Fruit fly (Drosophila melanogaster) whole organism, prepupa: ENCODE measurements around the gene Alp12.
A peak's percentile ranks its signal among the peaks of the same experiment; 100 is the strongest.

Source experiments
- CG10631 ChIP-seq: fragments of 200-800 bp; sonication (Bioruptor generic); optimal IDR thresholded peaks from 2 replicates; lab custom pipeline; 2016; ENCODE audit warnings: missing biosample characterization, missing genetic modification characterization
- CG11294 ChIP-seq: fragments of 200-800 bp; sonication (Bioruptor generic); IDR thresholded peaks from 2 replicates; pipeline ENCODE4 v1.3.6; 2022; ENCODE audit warnings: missing biosample characterization, missing genetic modification characterization
- CG11762 ChIP-seq: fragments of 200-800 bp; sonication (Bioruptor generic); optimal IDR thresholded peaks from 3 replicates; lab custom pipeline; 2016; ENCODE audit warnings: missing biosample characterization, missing genetic modification characterization; ENCODE audit not compliant: insufficient read depth
- CG11902 ChIP-seq: fragments of 200-800 bp; sonication (Bioruptor generic); optimal IDR thresholded peaks from 3 replicates; lab custom pipeline; 2016; ENCODE audit warnings: missing biosample characterization, missing genetic modification characterization
- CG15336 ChIP-seq: fragments of 200-800 bp; sonication (Bioruptor generic); IDR thresholded peaks from 2 replicates; pipeline ENCODE4 v1.3.6; 2022; ENCODE audit warnings: missing biosample characterization, missing genetic modification characterization
- CG1621 ChIP-seq: fragments of 200-800 bp; sonication (Bioruptor generic); optimal IDR thresholded peaks from 3 replicates; lab custom pipeline; 2018; ENCODE audit warnings: missing biosample characterization, mild to moderate bottlenecking, missing genetic modification characterization
- CG16779 ChIP-seq: fragments of 200-800 bp; sonication (Bioruptor generic); optimal IDR thresholded peaks from 3 replicates; lab custom pipeline; 2017; ENCODE audit warnings: missing biosample characterization, mild to moderate bottlenecking, missing genetic modification characterization
- CG3032 ChIP-seq: fragments of 200-800 bp; optimal IDR thresholded peaks from 2 replicates; lab custom pipeline; 2019; ENCODE audit warnings: missing biosample characterization, mild to moderate bottlenecking, missing genetic modification characterization, moderate library complexity
- CG31627 ChIP-seq: fragments of 200-800 bp; sonication (Bioruptor generic); optimal IDR thresholded peaks from 3 replicates; lab custom pipeline; 2016; ENCODE audit warnings: missing biosample characterization, missing genetic modification characterization
- CG32006 ChIP-seq: fragments of 200-800 bp; sonication (Bioruptor generic); optimal IDR thresholded peaks from 3 replicates; lab custom pipeline; 2017; ENCODE audit warnings: missing biosample characterization, mild to moderate bottlenecking, missing genetic modification characterization
- CG3919 ChIP-seq: fragments of 200-800 bp; sonication (Bioruptor generic); optimal IDR thresholded peaks from 3 replicates; lab custom pipeline; 2016; ENCODE audit warnings: missing biosample characterization, missing genetic modification characterization
- CG4318 ChIP-seq: fragments of 200-800 bp; sonication (Bioruptor generic); optimal IDR thresholded peaks from 3 replicates; lab custom pipeline; 2017; ENCODE audit warnings: missing biosample characterization, mild to moderate bottlenecking, missing genetic modification characterization
- CG6163 ChIP-seq: fragments of 200-800 bp; sonication (Bioruptor generic); IDR thresholded peaks from 3 replicates; pipeline ENCODE4 v1.3.6; 2022; ENCODE audit warnings: missing biosample characterization, missing genetic modification characterization
- CG6276 ChIP-seq: fragments of 200-800 bp; sonication (Bioruptor generic); optimal IDR thresholded peaks from 2 replicates; lab custom pipeline; 2017; ENCODE audit warnings: missing biosample characterization, mild to moderate bottlenecking, missing genetic modification characterization
- CG6854 ChIP-seq: fragments of 200-800 bp; sonication (Bioruptor generic); optimal IDR thresholded peaks from 2 replicates; lab custom pipeline; 2017; ENCODE audit warnings: missing biosample characterization, mild to moderate bottlenecking, missing genetic modification characterization
- CG7368 ChIP-seq: fragments of 200-800 bp; sonication (Bioruptor generic); optimal IDR thresholded peaks from 3 replicates; lab custom pipeline; 2016; ENCODE audit warnings: missing biosample characterization, missing genetic modification characterization
- CG8119 ChIP-seq: fragments of 200-800 bp; sonication (Bioruptor generic); IDR thresholded peaks from 3 replicates; pipeline ENCODE4 v1.3.6; 2022; ENCODE audit warnings: missing biosample characterization, missing genetic modification characterization
- CG8319 ChIP-seq: fragments of 200-800 bp; sonication (Bioruptor generic); optimal IDR thresholded peaks from 3 replicates; lab custom pipeline; 2016; ENCODE audit warnings: missing biosample characterization, missing genetic modification characterization
- CG9139 ChIP-seq: fragments of 200-800 bp; sonication (Bioruptor generic); optimal IDR thresholded peaks from 3 replicates; lab custom pipeline; 2017; ENCODE audit warnings: missing biosample characterization, mild to moderate bottlenecking, missing genetic modification characterization
- Eip75B ChIP-seq: fragments of 200-800 bp; sonication (Bioruptor generic); optimal IDR thresholded peaks from 3 replicates; lab custom pipeline; 2016; ENCODE audit warnings: missing biosample characterization, missing genetic modification characterization
- Eip78C ChIP-seq: fragments of 200-800 bp; sonication (Bioruptor generic); peaks from one replicate; lab custom pipeline; 2016; ENCODE audit warnings: missing biosample characterization, missing genetic modification characterization
- Eip93F ChIP-seq: fragments of 200-800 bp; sonication (Bioruptor generic); optimal IDR thresholded peaks from 2 replicates; lab custom pipeline; 2016; ENCODE audit warnings: missing biosample characterization, mild to moderate bottlenecking, missing genetic modification characterization
- Gug ChIP-seq: fragments of 200-800 bp; sonication (Bioruptor generic); IDR thresholded peaks from 2 replicates; pipeline ENCODE4 v1.3.6; 2022; ENCODE audit warnings: missing biosample characterization, missing genetic modification characterization
- Hr38 ChIP-seq: sonication (Bioruptor generic); optimal IDR thresholded peaks from 2 replicates; lab custom pipeline; 2016; ENCODE audit warnings: missing biosample characterization, missing genetic modification characterization
- Hr39 ChIP-seq: fragments of 200-800 bp; sonication (Bioruptor generic); optimal IDR thresholded peaks from 2 replicates; lab custom pipeline; 2016; ENCODE audit warnings: missing biosample characterization, missing genetic modification characterization
- Hr4 ChIP-seq: fragments of 200-800 bp; sonication (Bioruptor generic); optimal IDR thresholded peaks from 3 replicates; lab custom pipeline; 2016; ENCODE audit warnings: missing biosample characterization, missing genetic modification characterization
- Lpt ChIP-seq: fragments of 200-800 bp; sonication (Bioruptor generic); optimal IDR thresholded peaks from 3 replicates; lab custom pipeline; 2016; ENCODE audit warnings: missing biosample characterization, missing genetic modification characterization
- OdsH ChIP-seq: fragments of 200-800 bp; sonication (Bioruptor generic); optimal IDR thresholded peaks from 3 replicates; lab custom pipeline; 2016; ENCODE audit warnings: missing biosample characterization, missing genetic modification characterization
- Smox ChIP-seq: fragments of 200-800 bp; sonication (Bioruptor generic); optimal IDR thresholded peaks from 3 replicates; lab custom pipeline; 2016; ENCODE audit warnings: missing biosample characterization, missing genetic modification characterization
- Sox102F ChIP-seq: fragments of 200-800 bp; sonication (Bioruptor generic); optimal IDR thresholded peaks from 2 replicates; lab custom pipeline; 2016; ENCODE audit warnings: missing biosample characterization, mild to moderate bottlenecking, missing genetic modification characterization
- Sox14 ChIP-seq: fragments of 200-800 bp; sonication (Bioruptor generic); optimal IDR thresholded peaks from 3 replicates; lab custom pipeline; 2016; ENCODE audit warnings: missing biosample characterization, missing genetic modification characterization
- Sox15 ChIP-seq: fragments of 200-800 bp; sonication (Bioruptor generic); optimal IDR thresholded peaks from 3 replicates; lab custom pipeline; 2016; ENCODE audit warnings: missing biosample characterization, missing genetic modification characterization
- achi ChIP-seq: fragments of 200-800 bp; sonication (Bioruptor generic); optimal IDR thresholded peaks from 3 replicates; lab custom pipeline; 2016; ENCODE audit warnings: missing biosample characterization, missing genetic modification characterization
- cyc ChIP-seq: fragments of 200-800 bp; sonication (Bioruptor generic); optimal IDR thresholded peaks from 3 replicates; lab custom pipeline; 2016; ENCODE audit warnings: missing biosample characterization, missing genetic modification characterization
- dac ChIP-seq: fragments of 200-800 bp; sonication (Bioruptor generic); optimal IDR thresholded peaks from 2 replicates; lab custom pipeline; 2017; ENCODE audit warnings: missing biosample characterization, mild to moderate bottlenecking, missing genetic modification characterization
- dsx ChIP-seq: fragments of 200-800 bp; optimal IDR thresholded peaks from 3 replicates; lab custom pipeline; 2019; ENCODE audit warnings: missing biosample characterization, mild to moderate bottlenecking, missing genetic modification characterization, moderate library complexity; ENCODE audit not compliant: poor library complexity, severe bottlenecking
- esn ChIP-seq: fragments of 200-800 bp; sonication (Bioruptor generic); optimal IDR thresholded peaks from 2 replicates; lab custom pipeline; 2016; ENCODE audit warnings: missing biosample characterization, mild to moderate bottlenecking, missing genetic modification characterization, moderate library complexity
- fd85E ChIP-seq: fragments of 200-800 bp; sonication (Bioruptor generic); optimal IDR thresholded peaks from 3 replicates; lab custom pipeline; 2016; ENCODE audit warnings: missing biosample characterization, missing genetic modification characterization
- fkh ChIP-seq: fragments of 200-800 bp; sonication (Bioruptor generic); optimal IDR thresholded peaks from 3 replicates; lab custom pipeline; 2017; ENCODE audit warnings: missing biosample characterization, mild to moderate bottlenecking, missing genetic modification characterization, moderate library complexity
- net ChIP-seq: fragments of 200-800 bp; sonication (Bioruptor generic); optimal IDR thresholded peaks from 3 replicates; lab custom pipeline; 2016; ENCODE audit warnings: missing biosample characterization, missing genetic modification characterization
- pdm3 ChIP-seq: fragments of 200-800 bp; sonication (Bioruptor generic); optimal IDR thresholded peaks from 3 replicates; lab custom pipeline; 2016; ENCODE audit warnings: missing biosample characterization, missing genetic modification characterization
- salr ChIP-seq, 2 experiments: fragments of 200-800 bp; sonication (Bioruptor generic); optimal IDR thresholded peaks; 3 replicates each; lab custom pipeline; 2016 to 2018; ENCODE audit warnings: missing biosample characterization in 2 of 2, missing genetic modification characterization in 2 of 2, mild to moderate bottlenecking in 1 of 2
- spab ChIP-seq: fragments of 200-800 bp; sonication (Bioruptor generic); optimal IDR thresholded peaks from 2 replicates; lab custom pipeline; 2017; ENCODE audit warnings: missing biosample characterization, mild to moderate bottlenecking, missing genetic modification characterization, missing genetic modification reagents
- ss ChIP-seq, 2 experiments: fragments of 200-800 bp; sonication (Bioruptor generic); optimal IDR thresholded peaks; 2 replicates in 1 of 2; 3 replicates in 1 of 2; lab custom pipeline; 2017 to 2018; ENCODE audit warnings: mild to moderate bottlenecking in 2 of 2, missing biosample characterization in 2 of 2, missing genetic modification characterization in 2 of 2, moderate library complexity in 1 of 2
- svp ChIP-seq: fragments of 200-800 bp; sonication (Bioruptor generic); peaks from one replicate; lab custom pipeline; 2016; ENCODE audit warnings: missing biosample characterization, missing genetic modification characterization
- topi ChIP-seq: fragments of 200-800 bp; sonication (Bioruptor generic); optimal IDR thresholded peaks from 3 replicates; lab custom pipeline; 2016; ENCODE audit warnings: missing biosample characterization, missing genetic modification characterization

Gene Alp12

DNA sequence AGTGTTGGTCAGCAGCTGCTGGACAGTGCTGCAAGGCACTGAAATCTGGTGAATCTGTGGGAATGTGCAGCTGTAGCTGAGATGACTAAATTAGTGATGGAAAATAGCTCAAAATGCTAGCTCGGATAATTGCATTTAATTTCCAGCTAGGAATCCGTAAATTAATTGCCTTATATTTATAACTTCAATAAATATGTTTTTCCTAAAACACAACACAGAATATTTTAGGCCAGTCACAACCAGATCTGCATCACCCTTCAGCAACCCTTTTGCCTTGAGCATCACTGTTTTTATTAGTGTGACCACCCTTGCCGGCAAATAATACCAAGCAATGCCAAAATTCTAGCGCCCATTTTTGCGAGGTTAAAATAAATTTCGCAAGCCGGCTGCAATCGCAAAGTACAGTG is 20.9 kb downstream of the Alp12 start, which contains the start of gene Hs2st (continued):
- TF ChIP-seq CG4318: peak; percentile 81
- TF ChIP-seq Eip78C (GFP tag; lab: Kevin White, UChicago): peak; percentile 97
- TF ChIP-seq topi (GFP tag; lab: Kevin White, UChicago): peak; percentile 94
- peak; percentile 92 for TF ChIP-seq Smox (GFP tag; lab: Kevin White, UChicago)
- TF ChIP-seq CG6854 (GFP tag; lab: Kevin White, UChicago): peak; percentile 46
- TF ChIP-seq salr (GFP tag; optimal IDR thresholded peaks at IDR 0.05; lab: Kevin White, UChicago): peak; percentile 77 to 81
- TF ChIP-seq Gug (GFP tag; lab: Robert Waterston, UW): peak; percentile 89
- peak; percentile 72 for TF ChIP-seq fd85E (GFP tag; lab: Kevin White, UChicago)
- TF ChIP-seq Eip93F (GFP tag; lab: Kevin White, UChicago): peak; percentile 79
- no peak for TF ChIP-seq CG9139 (GFP tag; lab: Kevin White, UChicago)
- peak; percentile 64 for TF ChIP-seq CG16779
- TF ChIP-seq CG6163 (GFP tag; lab: Robert Waterston, UW): peak; percentile 88
- peak; percentile 96 for TF ChIP-seq OdsH (GFP tag; lab: Kevin White, UChicago)
- peak; percentile 96 for TF ChIP-seq cyc (GFP tag; lab: Kevin White, UChicago)
- peak; percentile 95 for TF ChIP-seq Hr4 (GFP tag; lab: Kevin White, UChicago)
- peak; percentile 72 for TF ChIP-seq spab
- peak; percentile 98 for TF ChIP-seq svp (GFP tag; lab: Kevin White, UChicago)
- peak; percentile 95 for TF ChIP-seq esn (GFP tag; lab: Kevin White, UChicago)
- TF ChIP-seq CG31627 (GFP tag; lab: Kevin White, UChicago): peak; percentile 98
- peak; percentile 71; the same call in 1 of the 2 replicates for TF ChIP-seq CG11294 (GFP tag; lab: Robert Waterston, UW)
- TF ChIP-seq Eip75B (GFP tag; lab: Kevin White, UChicago): peak; percentile 93
- peak; percentile 93 for TF ChIP-seq Sox14 (GFP tag; lab: Kevin White, UChicago)
- peak; percentile 95 for TF ChIP-seq pdm3 (GFP tag; lab: Kevin White, UChicago)
- TF ChIP-seq CG8319 (GFP tag; lab: Kevin White, UChicago): peak; percentile 89
- peak; percentile 75 for TF ChIP-seq dsx
- peak; percentile 89 for TF ChIP-seq Sox102F

DNA sequence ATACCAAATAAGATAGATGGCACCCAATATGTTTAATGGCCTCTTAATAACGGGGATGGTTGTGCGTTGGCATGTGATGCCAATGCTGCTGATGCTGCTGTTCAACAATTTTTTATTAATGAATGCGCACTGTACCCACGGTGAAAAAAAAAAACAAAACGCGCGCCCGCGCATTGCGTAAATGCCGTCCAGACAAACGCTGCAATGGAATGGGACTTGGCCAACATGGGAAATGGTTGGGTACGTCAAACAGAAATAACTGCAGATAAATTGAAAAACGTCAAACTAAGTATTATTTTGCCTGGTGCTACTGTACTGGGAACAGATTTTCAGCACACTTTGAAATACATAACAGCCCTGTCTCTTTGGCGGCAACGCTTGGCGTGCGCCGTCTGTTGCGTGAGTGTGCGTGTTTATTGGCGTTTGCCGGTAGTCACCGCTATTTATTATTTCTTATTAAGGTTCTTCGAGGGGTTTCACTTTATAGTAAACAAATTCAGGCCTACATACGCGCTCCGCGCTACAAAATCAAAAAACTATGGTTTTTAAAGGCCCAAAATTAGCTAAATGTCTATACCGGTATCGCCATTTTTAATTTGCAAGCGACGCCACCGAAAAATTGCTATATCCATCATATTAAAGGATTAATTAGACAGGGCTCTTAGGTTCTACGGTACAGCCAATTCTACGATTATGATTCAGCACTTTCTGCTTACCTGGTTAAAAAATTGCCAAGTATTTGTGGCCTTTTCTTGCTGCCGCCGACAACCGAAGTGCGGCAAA is 28.9 kb downstream of the Alp12 start:
- peak; percentile 22 for TF ChIP-seq esn (GFP tag; lab: Kevin White, UChicago)
- peak; percentile 35 for TF ChIP-seq CG3919 (GFP tag; lab: Kevin White, UChicago)
- TF ChIP-seq salr (GFP tag; optimal IDR thresholded peaks at IDR 0.05; lab: Kevin White, UChicago): peak in 1 of 2 experiments; percentile 3
- TF ChIP-seq CG32006 (GFP tag; lab: Kevin White, UChicago): peak; percentile 58
- TF ChIP-seq CG11902 (GFP tag; lab: Kevin White, UChicago): no peak
- TF ChIP-seq fkh (GFP tag; lab: Kevin White, UChicago): no peak
- peak; percentile 39 for TF ChIP-seq CG6276 (GFP tag; lab: Kevin White, UChicago)
- TF ChIP-seq achi (GFP tag; lab: Kevin White, UChicago): peak; percentile 49
- TF ChIP-seq Hr38 (GFP tag; lab: Kevin White, UChicago): no peak
- peak; percentile 41 for TF ChIP-seq pdm3 (GFP tag; lab: Kevin White, UChicago)
- no peak for TF ChIP-seq CG3032
- no peak for TF ChIP-seq CG4318
- peak; percentile 17 for TF ChIP-seq Hr39 (GFP tag; lab: Kevin White, UChicago)
- TF ChIP-seq fd85E (GFP tag; lab: Kevin White, UChicago): no peak
- peak; percentile 43 for TF ChIP-seq OdsH (GFP tag; lab: Kevin White, UChicago)
- TF ChIP-seq CG1621 (tag; lab: Kevin White, UChicago): no peak
- peak; percentile 9 for TF ChIP-seq Lpt (GFP tag; lab: Kevin White, UChicago)
- peak in 1 of 2 experiments; percentile 24 for TF ChIP-seq ss (GFP tag; optimal IDR thresholded peaks at IDR 0.05; lab: Kevin White, UChicago)
- no peak for TF ChIP-seq CG8319 (GFP tag; lab: Kevin White, UChicago)
- TF ChIP-seq CG7368: no peak
- TF ChIP-seq Sox14 (GFP tag; lab: Kevin White, UChicago): peak; percentile 40
- 0 out of 3 replicates have a peak, but pooled peaks have one; percentile 61 for TF ChIP-seq CG6163 (GFP tag; lab: Robert Waterston, UW)
- TF ChIP-seq CG11762 (GFP tag; lab: Kevin White, UChicago): no peak
- peak; percentile 29 for TF ChIP-seq dac
- TF ChIP-seq Sox102F: no peak
- TF ChIP-seq CG10631 (GFP tag; lab: Kevin White, UChicago): peak; percentile 37
- TF ChIP-seq CG31627 (GFP tag; lab: Kevin White, UChicago): peak; percentile 37
- TF ChIP-seq Hr4 (GFP tag; lab: Kevin White, UChicago): peak; percentile 69
- peak; percentile 13 for TF ChIP-seq cyc (GFP tag; lab: Kevin White, UChicago)
- peak; percentile 59 for TF ChIP-seq CG15336 (GFP tag; lab: Robert Waterston, UW)
- TF ChIP-seq topi (GFP tag; lab: Kevin White, UChicago): peak; percentile 13
- peak; percentile 72 for TF ChIP-seq CG8119 (GFP tag; lab: Robert Waterston, UW)
- no peak for TF ChIP-seq Sox15
- peak; percentile 27 for TF ChIP-seq net (GFP tag; lab: Kevin White, UChicago)
